Fruit fly (Drosophila melanogaster) whole organism, embryonic: ENCODE data around the gene Or92a.

Experiments
- CG10147 ChIP-seq: fragments of 200-800 bp; sonication (Bioruptor generic); optimal IDR thresholded peaks from 2 replicates; lab custom pipeline; 2019; ENCODE audit warnings: missing biosample characterization, mild to moderate bottlenecking, missing genetic modification characterization, moderate library complexity
- CG10543 ChIP-seq: fragments of 200-800 bp; sonication (Bioruptor generic); optimal IDR thresholded peaks from 3 replicates; lab custom pipeline; 2017; ENCODE audit warnings: missing biosample characterization, mild to moderate bottlenecking, missing genetic modification characterization, moderate library complexity
- CG10979 ChIP-seq: fragments of 200-800 bp; sonication (Bioruptor generic); optimal IDR thresholded peaks from 2 replicates; lab custom pipeline; 2018; ENCODE audit warnings: missing biosample characterization, mild to moderate bottlenecking, missing genetic modification characterization, moderate library complexity
- CG15696 ChIP-seq: fragments of 200-800 bp; sonication (Bioruptor generic); optimal IDR thresholded peaks from 2 replicates; lab custom pipeline; 2019; ENCODE audit warnings: missing biosample characterization, mild to moderate bottlenecking, missing genetic modification characterization, moderate library complexity
- CG1603 ChIP-seq: fragments of 200-800 bp; sonication (Bioruptor generic); optimal IDR thresholded peaks from 2 replicates; lab custom pipeline; 2019; ENCODE audit warnings: missing biosample characterization, mild to moderate bottlenecking, missing genetic modification characterization, moderate library complexity
- CG2120 ChIP-seq: fragments of 200-800 bp; sonication (Bioruptor generic); optimal IDR thresholded peaks from 3 replicates; lab custom pipeline; 2016; ENCODE audit warnings: missing biosample characterization, missing genetic modification characterization
- CG2202 ChIP-seq: fragments of 200-800 bp; sonication (Bioruptor generic); optimal IDR thresholded peaks from 2 replicates; lab custom pipeline; 2018; ENCODE audit warnings: missing biosample characterization, mild to moderate bottlenecking, missing genetic modification characterization
- CG33213 ChIP-seq: fragments of 200-800 bp; sonication (Bioruptor generic); optimal IDR thresholded peaks from 3 replicates; lab custom pipeline; 2016; ENCODE audit warnings: missing biosample characterization, missing genetic modification characterization
- CG33557 ChIP-seq: fragments of 200-800 bp; sonication (Bioruptor generic); optimal IDR thresholded peaks from 2 replicates; lab custom pipeline; 2019; ENCODE audit warnings: missing biosample characterization, mild to moderate bottlenecking, missing genetic modification characterization, moderate library complexity
- CG34376 ChIP-seq: fragments of 200-800 bp; sonication (Bioruptor generic); optimal IDR thresholded peaks from 2 replicates; lab custom pipeline; 2018; ENCODE audit warnings: missing biosample characterization, mild to moderate bottlenecking, missing genetic modification characterization
- CG4328 ChIP-seq: fragments of 200-800 bp; sonication (Bioruptor generic); optimal IDR thresholded peaks from 3 replicates; lab custom pipeline; 2017; ENCODE audit warnings: missing biosample characterization, missing genetic modification reagents, missing genetic modification characterization
- CG43689 ChIP-seq: fragments of 200-800 bp; sonication (Bioruptor generic); IDR thresholded peaks from 2 replicates; pipeline ENCODE4 v1.3.6; 2022; ENCODE audit warnings: missing biosample characterization, missing genetic modification characterization
- CG7372 ChIP-seq: fragments of 200-800 bp; sonication (Bioruptor generic); IDR thresholded peaks from 2 replicates; pipeline ENCODE4 v1.3.6; 2022; ENCODE audit warnings: missing biosample characterization, missing genetic modification characterization
- CG7987 ChIP-seq: fragments of 200-800 bp; sonication (Bioruptor generic); optimal IDR thresholded peaks from 2 replicates; lab custom pipeline; 2018; ENCODE audit warnings: missing biosample characterization, mild to moderate bottlenecking, missing genetic modification characterization, moderate library complexity
- CG8290 ChIP-seq, 3 experiments: fragments of 200-800 bp; sonication (Bioruptor generic); optimal IDR thresholded peaks; 2 replicates each; lab custom pipeline; 2016 to 2019; ENCODE audit warnings: missing biosample characterization in 3 of 3, missing genetic modification characterization in 3 of 3, mild to moderate bottlenecking in 2 of 3, moderate library complexity in 1 of 3
- D19A ChIP-seq: fragments of 200-800 bp; optimal IDR thresholded peaks from 3 replicates; lab custom pipeline; 2019; ENCODE audit warnings: missing biosample characterization, mild to moderate bottlenecking, missing genetic modification characterization, moderate library complexity
- Dip3 ChIP-seq: fragments of 200-800 bp; sonication (Bioruptor generic); optimal IDR thresholded peaks from 3 replicates; lab custom pipeline; 2016; ENCODE audit warnings: missing biosample characterization, missing genetic modification characterization
- Ets65A ChIP-seq: fragments of 200-800 bp; sonication (Bioruptor generic); peaks from one replicate; lab custom pipeline; 2016; ENCODE audit warnings: missing biosample characterization, missing genetic modification characterization
- Lhr ChIP-seq: fragments of 200-800 bp; sonication (Bioruptor generic); optimal IDR thresholded peaks from 3 replicates; lab custom pipeline; 2017; ENCODE audit warnings: mild to moderate bottlenecking, missing biosample characterization, missing genetic modification reagents, missing genetic modification characterization
- Max ChIP-seq: fragments of 200-800 bp; sonication (Bioruptor generic); optimal IDR thresholded peaks from 2 replicates; lab custom pipeline; 2016; ENCODE audit warnings: missing biosample characterization, mild to moderate bottlenecking, missing genetic modification characterization
- NC2β ChIP-seq: fragments of 200-800 bp; sonication (Bioruptor generic); optimal IDR thresholded peaks from 2 replicates; lab custom pipeline; 2016; ENCODE audit warnings: missing biosample characterization, missing genetic modification characterization
- Spps ChIP-seq: fragments of 200-800 bp; sonication (Bioruptor generic); optimal IDR thresholded peaks from 2 replicates; lab custom pipeline; 2018; ENCODE audit warnings: missing biosample characterization, mild to moderate bottlenecking, missing genetic modification characterization
- Xrp1 ChIP-seq: fragments of 200-800 bp; sonication (Bioruptor generic); IDR thresholded peaks from 2 replicates; pipeline ENCODE4 v1.3.6; 2022; ENCODE audit warnings: missing biosample characterization, missing genetic modification characterization
- ara ChIP-seq: fragments of 200-800 bp; sonication (Bioruptor generic); IDR thresholded peaks from 2 replicates; pipeline ENCODE4 v1.3.6; 2022; ENCODE audit warnings: missing biosample characterization, missing genetic modification characterization
- bab2 ChIP-seq: fragments of 200-800 bp; sonication (Bioruptor generic); optimal IDR thresholded peaks from 2 replicates; lab custom pipeline; 2016; ENCODE audit warnings: missing biosample characterization, missing genetic modification characterization
- btn ChIP-seq: fragments of 200-800 bp; sonication (Bioruptor generic); optimal IDR thresholded peaks from 2 replicates; lab custom pipeline; 2016; ENCODE audit warnings: missing biosample characterization, missing genetic modification characterization
- cg ChIP-seq: fragments of 200-800 bp; sonication (Bioruptor generic); optimal IDR thresholded peaks from 3 replicates; lab custom pipeline; 2019; ENCODE audit warnings: missing biosample characterization, mild to moderate bottlenecking, missing genetic modification characterization, moderate library complexity
- chinmo ChIP-seq: fragments of 200-800 bp; sonication (Bioruptor generic); IDR thresholded peaks from 4 replicates; pipeline ENCODE4 v1.3.6; 2022; ENCODE audit warnings: missing biosample characterization, missing genetic modification characterization; ENCODE audit not compliant: partially characterized antibody
- ci ChIP-seq: fragments of 200-800 bp; sonication (Bioruptor generic); IDR thresholded peaks from 3 replicates; pipeline ENCODE4 v1.3.6; 2022; ENCODE audit warnings: missing biosample characterization, missing genetic modification characterization
- dysf ChIP-seq: fragments of 200-800 bp; sonication (Bioruptor generic); IDR thresholded peaks from 3 replicates; pipeline ENCODE4 v1.3.6; 2022; ENCODE audit warnings: missing biosample characterization, missing genetic modification characterization
- en ChIP-seq: fragments of 200-800 bp; sonication (Bioruptor generic); optimal IDR thresholded peaks from 2 replicates; lab custom pipeline; 2016; ENCODE audit warnings: missing biosample characterization, missing genetic modification characterization
- eve ChIP-seq, 2 experiments: fragments of >200 bp; optimal IDR thresholded peaks; 2 replicates each; lab custom pipeline; 2017; ENCODE audit warnings: missing biosample characterization in 2 of 2, missing genetic modification characterization in 2 of 2
- fd102C ChIP-seq: fragments of 200-800 bp; sonication (Bioruptor generic); optimal IDR thresholded peaks from 2 replicates; lab custom pipeline; 2018; ENCODE audit warnings: missing biosample characterization, mild to moderate bottlenecking, missing genetic modification characterization, moderate library complexity
- gcm ChIP-seq: fragments of 200-800 bp; sonication (Bioruptor generic); optimal IDR thresholded peaks from 2 replicates; lab custom pipeline; 2019; ENCODE audit warnings: missing biosample characterization, mild to moderate bottlenecking, missing genetic modification characterization, moderate library complexity
- grau ChIP-seq: fragments of 200-800 bp; optimal IDR thresholded peaks from 3 replicates; lab custom pipeline; 2019; ENCODE audit warnings: missing biosample characterization, mild to moderate bottlenecking, missing genetic modification characterization, moderate library complexity
- grn ChIP-seq: fragments of 200-800 bp; sonication (Bioruptor generic); optimal IDR thresholded peaks from 3 replicates; lab custom pipeline; 2017; ENCODE audit warnings: missing biosample characterization, missing genetic modification characterization
- gro ChIP-seq: fragments of 200-800 bp; sonication (Bioruptor generic); optimal IDR thresholded peaks from 2 replicates; lab custom pipeline; 2016; ENCODE audit warnings: missing biosample characterization, missing genetic modification characterization
- ind ChIP-seq: fragments of 200-800 bp; sonication (Bioruptor generic); optimal IDR thresholded peaks from 3 replicates; lab custom pipeline; 2016; ENCODE audit warnings: missing biosample characterization, missing genetic modification characterization
- jumu ChIP-seq: fragments of 200-800 bp; sonication (Bioruptor generic); optimal IDR thresholded peaks from 3 replicates; lab custom pipeline; 2016; ENCODE audit warnings: missing biosample characterization, missing genetic modification characterization
- kni ChIP-seq: fragments of 200-800 bp; sonication (Bioruptor generic); optimal IDR thresholded peaks from 3 replicates; lab custom pipeline; 2017; ENCODE audit warnings: mild to moderate bottlenecking, missing biosample characterization, missing genetic modification reagents, missing genetic modification characterization
- lov ChIP-seq, 2 experiments: fragments of 200-800 bp in 1 of 2; fragments of >200 bp in 1 of 2; sonication (Bioruptor generic) in 1 of 2; IDR thresholded peaks in 1 of 2; optimal IDR thresholded peaks in 1 of 2; 2 replicates in 1 of 2; 3 replicates in 1 of 2; pipeline versions ENCODE4 v1.3.6 to Lab custom; 2017 to 2022; ENCODE audit warnings: missing biosample characterization in 1 of 2, missing genetic modification characterization in 1 of 2
- luna ChIP-seq: fragments of 200-800 bp; sonication (Bioruptor generic); optimal IDR thresholded peaks from 2 replicates; lab custom pipeline; 2016; ENCODE audit warnings: missing biosample characterization, missing genetic modification characterization
- odd ChIP-seq: fragments of 200-800 bp; sonication (Bioruptor generic); optimal IDR thresholded peaks from 2 replicates; lab custom pipeline; 2017; ENCODE audit warnings: missing biosample characterization, mild to moderate bottlenecking, missing genetic modification characterization
- sens ChIP-seq: fragments of 200-800 bp; sonication (Bioruptor generic); peaks from one replicate; lab custom pipeline; 2016; ENCODE audit warnings: missing biosample characterization, missing genetic modification characterization
- slbo ChIP-seq: fragments of 200-800 bp; sonication (Bioruptor generic); IDR thresholded peaks from 2 replicates; pipeline ENCODE4 v1.3.6; 2022; ENCODE audit warnings: missing biosample characterization, missing genetic modification characterization
- stwl ChIP-seq: fragments of 200-800 bp; sonication (Bioruptor generic); optimal IDR thresholded peaks from 3 replicates; lab custom pipeline; 2018; ENCODE audit warnings: missing biosample characterization, mild to moderate bottlenecking, missing genetic modification characterization, moderate library complexity
- trem ChIP-seq: fragments of 200-800 bp; optimal IDR thresholded peaks from 3 replicates; lab custom pipeline; 2019; ENCODE audit warnings: missing biosample characterization, mild to moderate bottlenecking, missing genetic modification characterization, moderate library complexity
- wek ChIP-seq: fragments of 200-800 bp; sonication (Bioruptor generic); optimal IDR thresholded peaks from 3 replicates; lab custom pipeline; 2018; ENCODE audit warnings: missing biosample characterization, mild to moderate bottlenecking, missing genetic modification characterization, moderate library complexity

Or92a gene

dm6 chr3R:20548255-20548654 is 43.7 kb downstream of the Or92a start (continued):
- TF ChIP-seq CG8290 (GFP tag; optimal IDR thresholded peaks at IDR 0.05; lab: Kevin White, UChicago) (no peak), CG8290 (tag; optimal IDR thresholded peaks at IDR 0.05; lab: Kevin White, UChicago) (peak in 1 of 2 experiments; percentile 22), slbo (GFP tag; lab: Robert Waterston, UW) (no peak), kni (peak; percentile 27), CG10147 (GFP tag; lab: Kevin White, UChicago) (no peak), CG33213 (GFP tag; lab: Kevin White, UChicago) (no peak), CG33557 (peak; percentile 32), Max (peak; percentile 8), cg (GFP tag; lab: Kevin White, UChicago) (peak; percentile 20), gro (peak; percentile 34), odd (GFP tag; lab: Kevin White, UChicago) (peak; percentile 54), bab2 (no peak), luna (GFP tag; lab: Kevin White, UChicago) (no peak), CG10979 (tag; lab: Kevin White, UChicago) (peak; percentile 12), Spps (tag; lab: Kevin White, UChicago) (no peak), Dip3 (GFP tag; lab: Kevin White, UChicago) (no peak), stwl (tag; lab: Kevin White, UChicago) (peak; percentile 19), btn (GFP tag; lab: Kevin White, UChicago) (no peak), wek (GFP tag; lab: Kevin White, UChicago) (peak; percentile 1), gcm (GFP tag; lab: Kevin White, UChicago) (no peak), sens (peak; percentile 88), grn (peak; percentile 28), CG2202 (tag; lab: Kevin White, UChicago) (peak; percentile 51), Lhr (peak; percentile 16), eve (GFP tag; optimal IDR thresholded peaks at IDR 0.05; lab: Kevin White, UChicago) (peak in 1 of 2 experiments; percentile 2), Xrp1 (GFP tag; lab: Robert Waterston, UW) (peak; percentile 54; the same call in 1 of the 2 replicates), CG34376 (GFP tag; lab: Kevin White, UChicago) (peak; percentile 22), CG43689 (GFP tag; lab: Robert Waterston, UW) (no peak), fd102C (GFP tag; lab: Kevin White, UChicago) (peak; percentile 33), CG15696 (tag; lab: Kevin White, UChicago) (peak; percentile 76), lov (optimal IDR thresholded peaks at IDR 0.05; lab: Kevin White, UChicago) (no peak), lov (GFP tag; IDR thresholded peaks at IDR 0.05; lab: Robert Waterston, UW) (0 out of 3 replicates have a peak, but pooled peaks have one; percentile 30), CG7372 (GFP tag; lab: Robert Waterston, UW) (no peak), chinmo (0 out of 4 replicates have a peak, but pooled peaks have one; percentile 14), CG1603 (peak; percentile 62)

- TF ChIP-seq eve (GFP tag; optimal IDR thresholded peaks at IDR 0.05; lab: Kevin White, UChicago): peak in 1 of 2 experiments; percentile 48
- peak; percentile 40 for TF ChIP-seq CG2120 (GFP tag; lab: Kevin White, UChicago)
- peak; percentile 26 for TF ChIP-seq ind (GFP tag; lab: Kevin White, UChicago)
- peak; percentile 19 for TF ChIP-seq Ets65A (GFP tag; lab: Kevin White, UChicago)
- TF ChIP-seq dysf (GFP tag; lab: Robert Waterston, UW): 0 out of 3 replicates have a peak, but pooled peaks have one; percentile 16
- peak; percentile 12 for TF ChIP-seq CG1603
- TF ChIP-seq chinmo: 0 out of 4 replicates have a peak, but pooled peaks have one; percentile 34
- no peak for TF ChIP-seq en
- no peak for TF ChIP-seq jumu (GFP tag; lab: Kevin White, UChicago)
- TF ChIP-seq ara: no peak
- TF ChIP-seq grau: peak; percentile 88
- no peak for TF ChIP-seq trem (tag; lab: Kevin White, UChicago)
- peak; percentile 35 for TF ChIP-seq CG10543 (GFP tag; lab: Kevin White, UChicago)
- TF ChIP-seq CG4328 (GFP tag; lab: Kevin White, UChicago): peak; percentile 9
- TF ChIP-seq NC2β (GFP tag; lab: Kevin White, UChicago): no peak
- TF ChIP-seq ci (GFP tag; lab: Robert Waterston, UW): 0 out of 3 replicates have a peak, but pooled peaks have one; percentile 10
- peak; percentile 8 for TF ChIP-seq D19A (tag; lab: Kevin White, UChicago)
- TF ChIP-seq CG7987 (GFP tag; lab: Kevin White, UChicago): peak; percentile 20
Measured at dm6 chr3R:20549017-20549854, 44.6 kb downstream of the Or92a start.
